Worm (Caenorhabditis elegans) whole organism, L4 larva: ENCODE results near the gene nlp-17.
"Not testable (repeated sequence)": the region's sequence is repeated elsewhere in the genome, so short reads cannot be mapped to it uniquely, and the experiment has no call there.

Experiments
- aly-2 ChIP-seq: sonication (generic microtip); optimal IDR thresholded peaks from 2 replicates; lab custom pipeline; 2018; ENCODE audit warnings: missing biosample characterization, missing genetic modification characterization
- ceh-28 ChIP-seq: fragments of 150-350 bp; optimal IDR thresholded peaks from 2 replicates; lab custom pipeline; 2014; ENCODE audit warnings: missing biosample characterization, missing genetic modification reagents, missing genetic modification characterization
- ceh-62 ChIP-seq: sonication (generic microtip); optimal IDR thresholded peaks from 2 replicates; lab custom pipeline; 2017; ENCODE audit warnings: missing biosample characterization, missing genetic modification characterization
- dpl-1 ChIP-seq: fragments of 150-350 bp; optimal IDR thresholded peaks from 2 replicates; lab custom pipeline; 2014; ENCODE audit warnings: missing biosample characterization, missing genetic modification reagents, missing genetic modification characterization
- hif-1 ChIP-seq, 2 experiments: sonication (generic microtip); optimal IDR thresholded peaks; 2 replicates each; lab custom pipeline; 2016 to 2017; ENCODE audit warnings: missing compliant biosample characterization in 2 of 2, missing genetic modification characterization in 2 of 2, missing genetic modification reagents in 2 of 2, missing genotype in 2 of 2, mild to moderate bottlenecking in 1 of 2
- madf-9 ChIP-seq: fragments of 200-800 bp; sonication (Bioruptor generic); conservative IDR thresholded peaks from 2 replicates; pipeline ENCODE4 v1.3.6; 2022; ENCODE audit warnings: missing genetic modification reagents, missing genetic modification characterization, missing compliant biosample characterization
- mep-1 ChIP-seq: fragments of 150-350 bp; sonication (generic microtip); optimal IDR thresholded peaks from 3 replicates; lab custom pipeline; 2014; ENCODE audit warnings: missing biosample characterization, missing genetic modification characterization
- rbr-2 ChIP-seq: sonication (generic microtip); optimal IDR thresholded peaks from 2 replicates; lab custom pipeline; 2016; ENCODE audit warnings: missing genotype, missing genetic modification characterization, missing compliant biosample characterization
- unc-62 ChIP-seq, 3 experiments: fragments of 150-350 bp in 1 of 3; sonication (generic microtip); optimal IDR thresholded peaks in 2 of 3; peaks in 1 of 3; 1 replicate in 1 of 3; 2 replicates in 2 of 3; lab custom pipeline; 2014 to 2017; ENCODE audit warnings: missing biosample characterization in 3 of 3, missing genetic modification characterization in 3 of 3, missing genetic modification reagents in 3 of 3, missing genotype in 1 of 3
- zag-1 ChIP-seq: fragments of 150-350 bp; optimal IDR thresholded peaks from 2 replicates; lab custom pipeline; 2014; ENCODE audit warnings: missing biosample characterization, missing genetic modification characterization

DNA sequence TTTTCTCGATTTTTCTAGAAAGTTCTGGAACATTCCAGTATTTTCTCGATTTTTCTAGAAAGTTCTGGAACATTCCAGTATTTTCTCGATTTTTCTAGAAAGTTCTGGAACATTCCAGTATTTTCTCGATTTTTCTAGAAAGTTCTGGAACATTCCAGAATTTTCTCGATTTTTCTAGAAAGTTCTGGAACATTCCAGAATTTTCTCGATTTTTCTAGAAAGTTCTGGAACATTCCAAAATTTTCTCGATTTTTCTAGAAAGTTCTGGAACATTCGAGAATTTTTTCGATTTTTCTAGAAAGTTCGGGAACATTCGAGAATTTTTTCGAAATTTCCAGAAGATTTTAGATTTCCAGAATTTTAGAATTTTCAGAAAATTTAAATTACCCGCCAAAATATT lies 41.7 kb downstream of the nlp-17 start:
- not testable (repeated sequence) for TF ChIP-seq zag-1 (tag; lab: Kevin White, UChicago); hif-1 (tag; optimal IDR thresholded peaks at IDR 0.05; lab: Kevin White, UChicago); rbr-2; madf-9 (GFP tag; lab: Robert Waterston, UW); mep-1; aly-2 (tag; lab: Kevin White, UChicago); ceh-62; dpl-1 (GFP tag; lab: Kevin White, UChicago); unc-62 (GFP tag; optimal IDR thresholded peaks at IDR 0.05 in 1 of 2; lab: Kevin White, UChicago); unc-62 (tag; optimal IDR thresholded peaks at IDR 0.05; lab: Kevin White, UChicago); ceh-28
